Fruit fly (Drosophila melanogaster) whole organism, embryonic: ENCODE data around the gene Delta.

ENCODE experiments used
- Antp ChIP-seq: fragments of 200-800 bp; sonication (Bioruptor generic); optimal IDR thresholded peaks from 3 replicates; lab custom pipeline; 2016; ENCODE audit warnings: missing biosample characterization, missing genetic modification characterization
- Atf-2 ChIP-seq: fragments of 200-800 bp; sonication (Bioruptor generic); optimal IDR thresholded peaks from 2 replicates; lab custom pipeline; 2016; ENCODE audit warnings: missing biosample characterization, missing genetic modification characterization
- CG10274 ChIP-seq: fragments of 200-800 bp; sonication (Bioruptor generic); optimal IDR thresholded peaks from 3 replicates; lab custom pipeline; 2017; ENCODE audit warnings: missing biosample characterization, mild to moderate bottlenecking, missing genetic modification characterization
- CG10321 ChIP-seq: fragments of 200-800 bp; sonication (Bioruptor generic); IDR thresholded peaks from 2 replicates; pipeline ENCODE4 v1.3.6; 2022; ENCODE audit warnings: missing biosample characterization, missing genetic modification characterization
- CG10366 ChIP-seq: fragments of 200-800 bp; sonication (Bioruptor generic); IDR thresholded peaks from 2 replicates; pipeline ENCODE4 v1.3.6; 2022; ENCODE audit warnings: missing biosample characterization, missing genetic modification characterization
- CG10565 ChIP-seq: fragments of 200-800 bp; sonication (Bioruptor generic); optimal IDR thresholded peaks from 3 replicates; lab custom pipeline; 2016; ENCODE audit warnings: missing biosample characterization, mild to moderate bottlenecking, missing genetic modification characterization
- CG11093 ChIP-seq: fragments of 200-800 bp; sonication (Bioruptor generic); IDR thresholded peaks from 3 replicates; pipeline ENCODE4 v1.3.6; 2022; ENCODE audit warnings: missing biosample characterization, missing genetic modification characterization
- CG11247 ChIP-seq: fragments of 200-800 bp; sonication (Bioruptor generic); IDR thresholded peaks from 2 replicates; pipeline ENCODE4 v1.3.6; 2022; ENCODE audit warnings: missing biosample characterization, missing genetic modification characterization
- CG12744 ChIP-seq: fragments of 200-800 bp; sonication (Bioruptor generic); optimal IDR thresholded peaks from 2 replicates; lab custom pipeline; 2016; ENCODE audit warnings: missing biosample characterization, missing genetic modification characterization
- CG13287 ChIP-seq: fragments of 200-800 bp; sonication (Bioruptor generic); IDR thresholded peaks from 2 replicates; pipeline ENCODE4 v1.3.6; 2022; ENCODE audit warnings: missing biosample characterization, missing genetic modification characterization; ENCODE audit not compliant: partially characterized antibody
- CG1647 ChIP-seq: fragments of 200-800 bp; sonication (Bioruptor generic); optimal IDR thresholded peaks from 3 replicates; lab custom pipeline; 2016; ENCODE audit warnings: missing biosample characterization, missing genetic modification characterization
- CG16813 ChIP-seq: fragments of 200-800 bp; sonication (Bioruptor generic); IDR thresholded peaks from 3 replicates; pipeline ENCODE4 v1.3.6; 2022; ENCODE audit warnings: missing biosample characterization, missing genetic modification characterization; ENCODE audit not compliant: partially characterized antibody
- CG17359 ChIP-seq: fragments of 200-800 bp; sonication (Bioruptor generic); optimal IDR thresholded peaks from 3 replicates; lab custom pipeline; 2018; ENCODE audit warnings: missing biosample characterization, mild to moderate bottlenecking, missing genetic modification characterization, moderate library complexity
- CG1792 ChIP-seq: fragments of 200-800 bp; sonication (Bioruptor generic); optimal IDR thresholded peaks from 2 replicates; lab custom pipeline; 2016; ENCODE audit warnings: missing biosample characterization, missing genetic modification characterization
- CG2199 ChIP-seq: fragments of 200-800 bp; sonication (Bioruptor generic); IDR thresholded peaks from 3 replicates; pipeline ENCODE4 v1.3.6; 2022; ENCODE audit warnings: missing biosample characterization, missing genetic modification characterization
- CG30020 ChIP-seq: fragments of 200-800 bp; optimal IDR thresholded peaks from 2 replicates; lab custom pipeline; 2019; ENCODE audit warnings: missing biosample characterization, mild to moderate bottlenecking, missing genetic modification characterization, moderate library complexity
- CG31224 ChIP-seq: fragments of 200-800 bp; sonication (Bioruptor generic); IDR thresholded peaks from 2 replicates; pipeline ENCODE4 v1.3.6; 2022; ENCODE audit warnings: missing biosample characterization, missing genetic modification characterization
- CG4404 ChIP-seq: fragments of 200-800 bp; sonication (Bioruptor generic); IDR thresholded peaks from 2 replicates; pipeline ENCODE4 v1.3.6; 2022; ENCODE audit warnings: missing biosample characterization, missing genetic modification characterization
- CG4424 ChIP-seq: fragments of 200-800 bp; sonication (Bioruptor generic); optimal IDR thresholded peaks from 3 replicates; lab custom pipeline; 2016; ENCODE audit warnings: missing biosample characterization, missing genetic modification characterization
- CG4617 ChIP-seq: fragments of 200-800 bp; sonication (Bioruptor generic); optimal IDR thresholded peaks from 3 replicates; lab custom pipeline; 2016; ENCODE audit warnings: missing biosample characterization, missing genetic modification characterization, borderline replicate concordance
- CG6254 ChIP-seq: fragments of 200-800 bp; sonication (Bioruptor generic); optimal IDR thresholded peaks from 3 replicates; lab custom pipeline; 2017; ENCODE audit warnings: mild to moderate bottlenecking, missing biosample characterization, missing genetic modification reagents, missing genetic modification characterization
- CG8290 ChIP-seq, 3 experiments: fragments of 200-800 bp; sonication (Bioruptor generic); optimal IDR thresholded peaks; 2 replicates each; lab custom pipeline; 2016 to 2019; ENCODE audit warnings: missing biosample characterization in 3 of 3, missing genetic modification characterization in 3 of 3, mild to moderate bottlenecking in 2 of 3, moderate library complexity in 1 of 3
- CG8765 ChIP-seq: fragments of 200-800 bp; sonication (Bioruptor generic); IDR thresholded peaks from 2 replicates; pipeline ENCODE4 v1.3.6; 2022; ENCODE audit warnings: missing biosample characterization, missing genetic modification characterization
- CG8924 ChIP-seq: fragments of 200-800 bp; optimal IDR thresholded peaks from 3 replicates; lab custom pipeline; 2019; ENCODE audit warnings: missing biosample characterization, mild to moderate bottlenecking, missing genetic modification characterization, moderate library complexity
- Dfd ChIP-seq, 2 experiments: fragments of >200 bp; optimal IDR thresholded peaks; 2 replicates each; lab custom pipeline; 2017; ENCODE audit warnings: missing biosample characterization in 2 of 2, missing genetic modification characterization in 2 of 2
- Dip3 ChIP-seq: fragments of 200-800 bp; sonication (Bioruptor generic); optimal IDR thresholded peaks from 3 replicates; lab custom pipeline; 2016; ENCODE audit warnings: missing biosample characterization, missing genetic modification characterization
- Dll ChIP-seq: fragments of 200-800 bp; sonication (Bioruptor generic); IDR thresholded peaks from 4 replicates; pipeline ENCODE4 v1.3.6; 2022; ENCODE audit warnings: missing biosample characterization, missing genetic modification characterization; ENCODE audit not compliant: partially characterized antibody
- Drgx ChIP-seq: fragments of 200-800 bp; sonication (Bioruptor generic); IDR thresholded peaks from 2 replicates; pipeline ENCODE4 v1.3.6; 2022; ENCODE audit warnings: missing biosample characterization, missing genetic modification characterization
- ERR ChIP-seq: fragments of 200-800 bp; sonication (Bioruptor generic); optimal IDR thresholded peaks from 2 replicates; lab custom pipeline; 2016; ENCODE audit warnings: missing biosample characterization, missing genetic modification characterization
- GATAe ChIP-seq: fragments of 200-800 bp; sonication (Bioruptor generic); conservative IDR thresholded peaks from 2 replicates; pipeline ENCODE4 v1.3.6; 2022; ENCODE audit warnings: missing biosample characterization, missing genetic modification characterization
- H2.0 ChIP-seq: fragments of 200-800 bp; sonication (Bioruptor generic); IDR thresholded peaks from 2 replicates; pipeline ENCODE4 v1.3.6; 2022; ENCODE audit warnings: missing biosample characterization, missing genetic modification characterization
- Kr ChIP-seq: fragments of 200-800 bp; sonication (Bioruptor generic); optimal IDR thresholded peaks from 2 replicates; lab custom pipeline; 2017; ENCODE audit warnings: missing biosample characterization, mild to moderate bottlenecking, missing genetic modification characterization
- MBD-R2 ChIP-seq: fragments of 200-800 bp; sonication (Bioruptor generic); IDR thresholded peaks from 2 replicates; pipeline ENCODE4 v1.3.6; 2022; ENCODE audit warnings: missing biosample characterization, missing genetic modification characterization
- Med ChIP-seq: fragments of 200-800 bp; sonication (Bioruptor generic); peaks from one replicate; lab custom pipeline; 2016; ENCODE audit warnings: missing biosample characterization, missing genetic modification characterization, mild to moderate bottlenecking, inconsistent platforms, moderate library complexity
- ato ChIP-seq: fragments of 200-800 bp; sonication (Bioruptor generic); IDR thresholded peaks from 2 replicates; pipeline ENCODE4 v1.3.6; 2022; ENCODE audit warnings: missing biosample characterization, missing genetic modification characterization; ENCODE audit not compliant: partially characterized antibody
- cato ChIP-seq: fragments of 200-800 bp; sonication (Bioruptor generic); optimal IDR thresholded peaks from 2 replicates; lab custom pipeline; 2016; ENCODE audit warnings: missing biosample characterization, missing genetic modification characterization, borderline replicate concordance
- croc ChIP-seq: fragments of 200-800 bp; sonication (Bioruptor generic); conservative IDR thresholded peaks from 3 replicates; pipeline ENCODE4 v1.3.6; 2022; ENCODE audit warnings: missing biosample characterization, missing genetic modification characterization
- dati ChIP-seq: fragments of 200-800 bp; sonication (Bioruptor generic); IDR thresholded peaks from 2 replicates; pipeline ENCODE4 v1.3.6; 2022; ENCODE audit warnings: missing biosample characterization, missing genetic modification characterization
- dmrt11E ChIP-seq: fragments of 200-800 bp; sonication (Bioruptor generic); optimal IDR thresholded peaks from 3 replicates; lab custom pipeline; 2018; ENCODE audit warnings: missing biosample characterization, mild to moderate bottlenecking, missing genetic modification characterization, moderate library complexity
- dysf ChIP-seq: fragments of 200-800 bp; sonication (Bioruptor generic); IDR thresholded peaks from 3 replicates; pipeline ENCODE4 v1.3.6; 2022; ENCODE audit warnings: missing biosample characterization, missing genetic modification characterization
- eve ChIP-seq, 2 experiments: fragments of >200 bp; optimal IDR thresholded peaks; 2 replicates each; lab custom pipeline; 2017; ENCODE audit warnings: missing biosample characterization in 2 of 2, missing genetic modification characterization in 2 of 2
- ftz-f1 ChIP-seq: fragments of 200-800 bp; sonication (Bioruptor generic); optimal IDR thresholded peaks from 2 replicates; lab custom pipeline; 2016; ENCODE audit warnings: missing biosample characterization, missing genetic modification characterization
- her ChIP-seq: fragments of 200-800 bp; sonication (Bioruptor generic); optimal IDR thresholded peaks from 2 replicates; lab custom pipeline; 2016; ENCODE audit warnings: missing biosample characterization, missing genetic modification characterization
- lmd ChIP-seq: fragments of 200-800 bp; sonication (Bioruptor generic); IDR thresholded peaks from 2 replicates; pipeline ENCODE4 v1.3.6; 2022; ENCODE audit warnings: missing biosample characterization, missing genetic modification characterization
- nom ChIP-seq: fragments of 200-800 bp; sonication (Bioruptor generic); optimal IDR thresholded peaks from 2 replicates; lab custom pipeline; 2017; ENCODE audit warnings: missing biosample characterization, missing genetic modification characterization, mild to moderate bottlenecking, moderate library complexity, missing genetic modification reagents
- pfk ChIP-seq: fragments of 200-800 bp; sonication (Bioruptor generic); optimal IDR thresholded peaks from 2 replicates; lab custom pipeline; 2018; ENCODE audit warnings: missing biosample characterization, mild to moderate bottlenecking, missing genetic modification characterization, moderate library complexity
- sima ChIP-seq: fragments of 200-800 bp; sonication (Bioruptor generic); optimal IDR thresholded peaks from 2 replicates; lab custom pipeline; 2016; ENCODE audit warnings: missing biosample characterization, missing genetic modification characterization
- so ChIP-seq: fragments of 200-800 bp; sonication (Bioruptor generic); IDR thresholded peaks from 3 replicates; pipeline ENCODE4 v1.3.6; 2022; ENCODE audit warnings: missing biosample characterization, missing genetic modification characterization
- tin ChIP-seq: fragments of 200-800 bp; sonication (Bioruptor generic); optimal IDR thresholded peaks from 3 replicates; lab custom pipeline; 2016; ENCODE audit warnings: missing biosample characterization, missing genetic modification characterization
- tll ChIP-seq, 2 experiments: fragments of 200-800 bp in 1 of 2; fragments of >200 bp in 1 of 2; sonication (Bioruptor generic) in 1 of 2; optimal IDR thresholded peaks; 2 replicates each; lab custom pipeline; 2017 to 2019; ENCODE audit warnings: missing biosample characterization in 2 of 2, missing genetic modification characterization in 2 of 2, mild to moderate bottlenecking in 1 of 2, moderate library complexity in 1 of 2
- wdn ChIP-seq: fragments of 200-800 bp; sonication (Bioruptor generic); IDR thresholded peaks from 2 replicates; pipeline ENCODE4 v1.3.6; 2022; ENCODE audit warnings: missing biosample characterization, missing genetic modification characterization

Delta gene

dm6 chr3R:19339205-19339724 lies 13.2 kb upstream of the Delta start (continued):
- TF ChIP-seq MBD-R2 (GFP tag; lab: Robert Waterston, UW) (no peak), her (no peak), Med (GFP tag; lab: Kevin White, UChicago) (no peak), CG11093 (GFP tag; lab: Robert Waterston, UW) (no peak), CG13287 (no peak), CG10565 (no peak), CG4617 (GFP tag; lab: Kevin White, UChicago) (no peak), CG4424 (GFP tag; lab: Kevin White, UChicago) (peak; percentile 36), so (GFP tag; lab: Robert Waterston, UW) (no peak), Antp (GFP tag; lab: Kevin White, UChicago) (no peak), Drgx (GFP tag; lab: Robert Waterston, UW) (no peak), cato (GFP tag; lab: Kevin White, UChicago) (no peak), CG4404 (GFP tag; lab: Robert Waterston, UW) (peak; percentile 86), tll (GFP tag; optimal IDR thresholded peaks at IDR 0.05; lab: Kevin White, UChicago) (peak in 1 of 2 experiments; percentile 91), CG10366 (GFP tag; lab: Robert Waterston, UW) (no peak), CG2199 (no peak), wdn (GFP tag; lab: Robert Waterston, UW) (no peak), CG8765 (GFP tag; lab: Robert Waterston, UW) (peak; percentile 86), CG8290 (GFP tag; optimal IDR thresholded peaks at IDR 0.05; lab: Kevin White, UChicago) (peak; percentile 35), CG8290 (tag; optimal IDR thresholded peaks at IDR 0.05; lab: Kevin White, UChicago) (no peak), CG10321 (GFP tag; lab: Robert Waterston, UW) (no peak), GATAe (GFP tag; lab: Robert Waterston, UW) (no peak), eve (GFP tag; optimal IDR thresholded peaks at IDR 0.05; lab: Kevin White, UChicago) (peak in 1 of 2 experiments; percentile 83), Atf-2 (no peak), CG6254 (GFP tag; lab: Kevin White, UChicago) (no peak), CG16813 (GFP tag; lab: Robert Waterston, UW) (no peak), CG30020 (no peak), dmrt11E (tag; lab: Kevin White, UChicago) (peak; percentile 78), CG1647 (GFP tag; lab: Kevin White, UChicago) (no peak), dati (no peak), Kr (GFP tag; lab: Kevin White, UChicago) (peak; percentile 34), Dll (GFP tag; lab: Robert Waterston, UW) (no peak), croc (GFP tag; lab: Robert Waterston, UW) (no peak), CG11247 (no peak), CG10274 (GFP tag; lab: Kevin White, UChicago) (no peak), ato (no peak), dysf (GFP tag; lab: Robert Waterston, UW) (no peak), CG12744 (no peak), CG17359 (no peak), CG8924 (tag; lab: Kevin White, UChicago) (peak; percentile 77), nom (GFP tag; lab: Kevin White, UChicago) (no peak), CG31224 (GFP tag; lab: Robert Waterston, UW) (no peak), Dfd (GFP tag; optimal IDR thresholded peaks at IDR 0.05; lab: Kevin White, UChicago) (no peak), sima (GFP tag; lab: Kevin White, UChicago) (no peak), lmd (GFP tag; lab: Robert Waterston, UW) (no peak), tin (GFP tag; lab: Kevin White, UChicago) (peak; percentile 32), ERR (no peak), CG1792 (GFP tag; lab: Kevin White, UChicago) (no peak), pfk (GFP tag; lab: Kevin White, UChicago) (no peak), Dip3 (GFP tag; lab: Kevin White, UChicago) (no peak), H2.0 (GFP tag; lab: Robert Waterston, UW) (no peak), ftz-f1 (no peak)
